Fruit fly (Drosophila melanogaster) whole organism, prepupa: ENCODE measurements around the gene CG17931.
A peak's percentile ranks its signal among the peaks of the same experiment; 100 is the strongest.

Experiments
- Blimp-1 ChIP-seq: fragments of 200-800 bp; sonication (Bioruptor generic); optimal IDR thresholded peaks from 3 replicates; lab custom pipeline; 2017; ENCODE audit warnings: missing biosample characterization, missing genetic modification characterization, mild to moderate bottlenecking, moderate library complexity, missing genetic modification reagents
- CG10631 ChIP-seq: fragments of 200-800 bp; sonication (Bioruptor generic); optimal IDR thresholded peaks from 2 replicates; lab custom pipeline; 2016; ENCODE audit warnings: missing biosample characterization, missing genetic modification characterization
- CG11762 ChIP-seq: fragments of 200-800 bp; sonication (Bioruptor generic); optimal IDR thresholded peaks from 3 replicates; lab custom pipeline; 2016; ENCODE audit warnings: missing biosample characterization, missing genetic modification characterization; ENCODE audit not compliant: insufficient read depth
- CG1621 ChIP-seq: fragments of 200-800 bp; sonication (Bioruptor generic); optimal IDR thresholded peaks from 3 replicates; lab custom pipeline; 2018; ENCODE audit warnings: missing biosample characterization, mild to moderate bottlenecking, missing genetic modification characterization
- CG3032 ChIP-seq: fragments of 200-800 bp; optimal IDR thresholded peaks from 2 replicates; lab custom pipeline; 2019; ENCODE audit warnings: missing biosample characterization, mild to moderate bottlenecking, missing genetic modification characterization, moderate library complexity
- CG31627 ChIP-seq: fragments of 200-800 bp; sonication (Bioruptor generic); optimal IDR thresholded peaks from 3 replicates; lab custom pipeline; 2016; ENCODE audit warnings: missing biosample characterization, missing genetic modification characterization
- CG32006 ChIP-seq: fragments of 200-800 bp; sonication (Bioruptor generic); optimal IDR thresholded peaks from 3 replicates; lab custom pipeline; 2017; ENCODE audit warnings: missing biosample characterization, mild to moderate bottlenecking, missing genetic modification characterization
- CG34406 ChIP-seq: fragments of 200-800 bp; sonication (Bioruptor generic); optimal IDR thresholded peaks from 3 replicates; lab custom pipeline; 2016; ENCODE audit warnings: missing biosample characterization, missing genetic modification characterization
- CG6163 ChIP-seq: fragments of 200-800 bp; sonication (Bioruptor generic); IDR thresholded peaks from 3 replicates; pipeline ENCODE4 v1.3.6; 2022; ENCODE audit warnings: missing biosample characterization, missing genetic modification characterization
- CG6276 ChIP-seq: fragments of 200-800 bp; sonication (Bioruptor generic); optimal IDR thresholded peaks from 2 replicates; lab custom pipeline; 2017; ENCODE audit warnings: missing biosample characterization, mild to moderate bottlenecking, missing genetic modification characterization
- CG6792 ChIP-seq: fragments of 200-800 bp; sonication (Bioruptor generic); optimal IDR thresholded peaks from 3 replicates; lab custom pipeline; 2016; ENCODE audit warnings: missing biosample characterization, missing genetic modification characterization
- CG6808 ChIP-seq: fragments of 200-800 bp; sonication (Bioruptor generic); optimal IDR thresholded peaks from 3 replicates; lab custom pipeline; 2017; ENCODE audit warnings: missing biosample characterization, missing genetic modification characterization, mild to moderate bottlenecking, moderate library complexity, missing genetic modification reagents
- CG6854 ChIP-seq: fragments of 200-800 bp; sonication (Bioruptor generic); optimal IDR thresholded peaks from 2 replicates; lab custom pipeline; 2017; ENCODE audit warnings: missing biosample characterization, mild to moderate bottlenecking, missing genetic modification characterization
- CG8119 ChIP-seq: fragments of 200-800 bp; sonication (Bioruptor generic); IDR thresholded peaks from 3 replicates; pipeline ENCODE4 v1.3.6; 2022; ENCODE audit warnings: missing biosample characterization, missing genetic modification characterization
- CG8319 ChIP-seq: fragments of 200-800 bp; sonication (Bioruptor generic); optimal IDR thresholded peaks from 3 replicates; lab custom pipeline; 2016; ENCODE audit warnings: missing biosample characterization, missing genetic modification characterization
- CG8632 ChIP-seq: fragments of 200-800 bp; sonication (Bioruptor generic); optimal IDR thresholded peaks from 3 replicates; lab custom pipeline; 2016; ENCODE audit warnings: missing biosample characterization, missing genetic modification characterization
- Eip75B ChIP-seq: fragments of 200-800 bp; sonication (Bioruptor generic); optimal IDR thresholded peaks from 3 replicates; lab custom pipeline; 2016; ENCODE audit warnings: missing biosample characterization, missing genetic modification characterization
- Eip78C ChIP-seq: fragments of 200-800 bp; sonication (Bioruptor generic); peaks from one replicate; lab custom pipeline; 2016; ENCODE audit warnings: missing biosample characterization, missing genetic modification characterization
- Ets21C ChIP-seq: fragments of 200-800 bp; sonication (Bioruptor generic); optimal IDR thresholded peaks from 3 replicates; lab custom pipeline; 2016; ENCODE audit warnings: missing biosample characterization, missing genetic modification characterization
- Gug ChIP-seq: fragments of 200-800 bp; sonication (Bioruptor generic); IDR thresholded peaks from 2 replicates; pipeline ENCODE4 v1.3.6; 2022; ENCODE audit warnings: missing biosample characterization, missing genetic modification characterization
- Hr38 ChIP-seq: sonication (Bioruptor generic); optimal IDR thresholded peaks from 2 replicates; lab custom pipeline; 2016; ENCODE audit warnings: missing biosample characterization, missing genetic modification characterization
- Hr4 ChIP-seq: fragments of 200-800 bp; sonication (Bioruptor generic); optimal IDR thresholded peaks from 3 replicates; lab custom pipeline; 2016; ENCODE audit warnings: missing biosample characterization, missing genetic modification characterization
- Lpt ChIP-seq: fragments of 200-800 bp; sonication (Bioruptor generic); optimal IDR thresholded peaks from 3 replicates; lab custom pipeline; 2016; ENCODE audit warnings: missing biosample characterization, missing genetic modification characterization
- Met ChIP-seq: fragments of 200-800 bp; sonication (Bioruptor generic); optimal IDR thresholded peaks from 3 replicates; lab custom pipeline; 2016; ENCODE audit warnings: missing biosample characterization, missing genetic modification characterization
- OdsH ChIP-seq: fragments of 200-800 bp; sonication (Bioruptor generic); optimal IDR thresholded peaks from 3 replicates; lab custom pipeline; 2016; ENCODE audit warnings: missing biosample characterization, missing genetic modification characterization
- Sox15 ChIP-seq: fragments of 200-800 bp; sonication (Bioruptor generic); optimal IDR thresholded peaks from 3 replicates; lab custom pipeline; 2016; ENCODE audit warnings: missing biosample characterization, missing genetic modification characterization
- achi ChIP-seq: fragments of 200-800 bp; sonication (Bioruptor generic); optimal IDR thresholded peaks from 3 replicates; lab custom pipeline; 2016; ENCODE audit warnings: missing biosample characterization, missing genetic modification characterization
- acj6 ChIP-seq: fragments of 200-800 bp; sonication (Bioruptor generic); optimal IDR thresholded peaks from 3 replicates; lab custom pipeline; 2016; ENCODE audit warnings: missing biosample characterization, missing genetic modification characterization
- cyc ChIP-seq: fragments of 200-800 bp; sonication (Bioruptor generic); optimal IDR thresholded peaks from 3 replicates; lab custom pipeline; 2016; ENCODE audit warnings: missing biosample characterization, missing genetic modification characterization
- dac ChIP-seq: fragments of 200-800 bp; sonication (Bioruptor generic); optimal IDR thresholded peaks from 2 replicates; lab custom pipeline; 2017; ENCODE audit warnings: missing biosample characterization, mild to moderate bottlenecking, missing genetic modification characterization
- dsx ChIP-seq: fragments of 200-800 bp; optimal IDR thresholded peaks from 3 replicates; lab custom pipeline; 2019; ENCODE audit warnings: missing biosample characterization, mild to moderate bottlenecking, missing genetic modification characterization, moderate library complexity; ENCODE audit not compliant: poor library complexity, severe bottlenecking
- eg ChIP-seq: fragments of 200-800 bp; sonication (Bioruptor generic); IDR thresholded peaks from 3 replicates; pipeline ENCODE4 v1.3.6; 2022; ENCODE audit warnings: missing biosample characterization, missing genetic modification characterization
- fd59A ChIP-seq: fragments of 200-800 bp; sonication (Bioruptor generic); optimal IDR thresholded peaks from 2 replicates; lab custom pipeline; 2017; ENCODE audit warnings: missing biosample characterization, mild to moderate bottlenecking, missing genetic modification characterization, missing genetic modification reagents
- fd85E ChIP-seq: fragments of 200-800 bp; sonication (Bioruptor generic); optimal IDR thresholded peaks from 3 replicates; lab custom pipeline; 2016; ENCODE audit warnings: missing biosample characterization, missing genetic modification characterization
- fkh ChIP-seq: fragments of 200-800 bp; sonication (Bioruptor generic); optimal IDR thresholded peaks from 3 replicates; lab custom pipeline; 2017; ENCODE audit warnings: missing biosample characterization, mild to moderate bottlenecking, missing genetic modification characterization, moderate library complexity
- lz ChIP-seq: fragments of 200-800 bp; sonication (Bioruptor generic); optimal IDR thresholded peaks from 3 replicates; lab custom pipeline; 2016; ENCODE audit warnings: missing biosample characterization, missing genetic modification characterization
- net ChIP-seq: fragments of 200-800 bp; sonication (Bioruptor generic); optimal IDR thresholded peaks from 3 replicates; lab custom pipeline; 2016; ENCODE audit warnings: missing biosample characterization, missing genetic modification characterization
- salr ChIP-seq, 2 experiments: fragments of 200-800 bp; sonication (Bioruptor generic); optimal IDR thresholded peaks; 3 replicates each; lab custom pipeline; 2016 to 2018; ENCODE audit warnings: missing biosample characterization in 2 of 2, missing genetic modification characterization in 2 of 2, mild to moderate bottlenecking in 1 of 2
- svp ChIP-seq: fragments of 200-800 bp; sonication (Bioruptor generic); peaks from one replicate; lab custom pipeline; 2016; ENCODE audit warnings: missing biosample characterization, missing genetic modification characterization
- topi ChIP-seq: fragments of 200-800 bp; sonication (Bioruptor generic); optimal IDR thresholded peaks from 3 replicates; lab custom pipeline; 2016; ENCODE audit warnings: missing biosample characterization, missing genetic modification characterization
- vri ChIP-seq: fragments of 200-800 bp; sonication (Bioruptor generic); optimal IDR thresholded peaks from 3 replicates; lab custom pipeline; 2016; ENCODE audit warnings: missing biosample characterization, mild to moderate bottlenecking, missing genetic modification characterization

CG17931 gene

DNA sequence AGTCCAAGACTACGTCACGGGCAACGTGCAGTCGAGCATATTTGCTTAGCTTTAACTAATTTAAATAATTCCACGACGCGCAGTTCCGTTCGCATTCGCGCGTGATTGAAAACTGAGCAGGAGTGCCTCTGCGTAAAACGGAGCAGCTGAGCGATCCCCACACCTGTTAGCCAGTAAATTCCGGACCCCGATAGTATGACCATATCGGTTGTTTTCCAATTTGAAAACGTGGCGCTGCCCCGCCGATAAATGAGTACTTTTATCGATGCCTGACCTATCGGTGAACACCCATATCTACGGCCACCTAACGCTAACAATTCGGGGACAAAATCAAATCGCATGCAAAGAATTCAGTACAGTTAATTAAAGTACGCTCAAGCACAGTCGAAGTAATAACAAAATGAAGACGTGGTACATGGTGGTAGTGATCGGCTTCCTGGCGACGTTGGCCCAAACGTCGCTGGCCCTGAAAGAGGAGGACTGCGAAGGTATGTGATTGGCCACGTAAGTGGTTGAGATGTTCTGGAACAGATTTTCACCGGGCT lies 10.1 kb downstream of the CG17931 start, which contains the start of the genes CG14879 and Manf:
CG14879 (minus strand) TSS at position 116 of the 545 bp plus-strand sequence.
Manf (plus strand) TSS at position 294 of the 545 bp plus-strand sequence.
- TF ChIP-seq CG6163 (GFP tag; lab: Robert Waterston, UW) (no peak), vri (GFP tag; lab: Kevin White, UChicago) (no peak), Eip78C (GFP tag; lab: Kevin White, UChicago) (peak; percentile 28), CG6808 (GFP tag; lab: Kevin White, UChicago) (no peak), Lpt (GFP tag; lab: Kevin White, UChicago) (no peak), lz (GFP tag; lab: Kevin White, UChicago) (no peak), topi (GFP tag; lab: Kevin White, UChicago) (peak; percentile 2), CG11762 (GFP tag; lab: Kevin White, UChicago) (no peak), eg (GFP tag; lab: Robert Waterston, UW) (no peak), CG6276 (no peak), acj6 (GFP tag; lab: Kevin White, UChicago) (no peak), Sox15 (GFP tag; lab: Kevin White, UChicago) (no peak), Blimp-1 (GFP tag; lab: Kevin White, UChicago) (no peak), CG1621 (tag; lab: Kevin White, UChicago) (peak; percentile 97), CG10631 (GFP tag; lab: Kevin White, UChicago) (no peak), Hr4 (GFP tag; lab: Kevin White, UChicago) (no peak), CG34406 (GFP tag; lab: Kevin White, UChicago) (no peak), CG6854 (GFP tag; lab: Kevin White, UChicago) (no peak), OdsH (GFP tag; lab: Kevin White, UChicago) (no peak), achi (GFP tag; lab: Kevin White, UChicago) (no peak), fkh (GFP tag; lab: Kevin White, UChicago) (peak; percentile 63), salr (GFP tag; optimal IDR thresholded peaks at IDR 0.05; lab: Kevin White, UChicago) (no peak), CG3032 (tag; lab: Kevin White, UChicago) (no peak), Ets21C (GFP tag; lab: Kevin White, UChicago) (no peak)

DNA sequence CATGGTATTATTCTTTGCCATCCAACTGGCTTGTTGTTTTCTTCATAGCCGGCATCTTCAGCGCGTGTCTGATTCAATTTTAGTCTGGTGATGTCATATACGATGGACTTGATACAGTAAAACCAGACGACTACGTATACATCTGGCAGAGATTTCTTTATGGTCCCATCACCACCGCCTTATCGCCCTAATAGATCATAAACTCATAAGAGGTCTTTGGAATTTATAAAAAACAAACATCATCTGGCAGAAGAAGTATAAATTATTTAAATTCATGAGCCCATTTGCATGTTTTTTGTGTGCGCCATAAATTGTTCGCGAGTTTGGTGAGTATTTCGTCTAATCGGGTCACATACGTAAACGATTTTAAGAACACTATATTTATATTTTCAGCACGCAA lies 11.0 kb downstream of the CG17931 start:
- no peak for TF ChIP-seq Met (GFP tag; lab: Kevin White, UChicago)
- TF ChIP-seq Eip75B (GFP tag; lab: Kevin White, UChicago) = no peak
- TF ChIP-seq net = no peak
- no peak for TF ChIP-seq eg (GFP tag; lab: Robert Waterston, UW)
- TF ChIP-seq acj6 (GFP tag; lab: Kevin White, UChicago) = no peak

DNA sequence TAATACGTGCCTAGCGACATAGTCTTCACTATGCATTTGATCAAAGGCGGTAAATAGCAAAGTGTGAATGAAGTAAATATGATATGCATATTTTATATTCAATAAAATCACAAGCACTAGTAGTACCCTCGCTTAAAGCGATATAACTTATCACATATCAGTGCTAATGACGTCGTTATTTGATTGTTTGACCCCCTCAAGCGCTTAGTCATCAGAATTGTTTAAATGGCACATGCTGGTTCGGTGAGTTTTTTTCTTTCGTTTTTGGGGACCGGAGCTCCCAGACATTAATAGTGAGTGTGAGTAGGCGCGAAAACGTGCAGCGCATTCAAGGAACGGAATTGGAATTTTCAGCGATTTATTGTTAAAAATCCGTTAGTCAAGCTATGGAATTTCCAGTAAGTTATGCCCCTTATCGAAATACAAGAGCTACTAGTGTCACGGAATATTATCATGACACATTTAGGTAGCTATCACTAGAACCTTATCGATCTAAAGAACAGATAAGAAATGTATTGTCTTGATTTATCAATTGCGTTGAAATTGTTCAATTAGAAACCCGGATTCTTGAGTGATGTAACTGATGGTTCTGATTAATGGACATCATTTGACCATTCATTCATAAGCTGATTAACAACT lies 11.5 kb downstream of the CG17931 start:
- TF ChIP-seq dac (GFP tag; lab: Kevin White, UChicago) = no peak
- peak; percentile 53 for TF ChIP-seq fkh (GFP tag; lab: Kevin White, UChicago)

DNA sequence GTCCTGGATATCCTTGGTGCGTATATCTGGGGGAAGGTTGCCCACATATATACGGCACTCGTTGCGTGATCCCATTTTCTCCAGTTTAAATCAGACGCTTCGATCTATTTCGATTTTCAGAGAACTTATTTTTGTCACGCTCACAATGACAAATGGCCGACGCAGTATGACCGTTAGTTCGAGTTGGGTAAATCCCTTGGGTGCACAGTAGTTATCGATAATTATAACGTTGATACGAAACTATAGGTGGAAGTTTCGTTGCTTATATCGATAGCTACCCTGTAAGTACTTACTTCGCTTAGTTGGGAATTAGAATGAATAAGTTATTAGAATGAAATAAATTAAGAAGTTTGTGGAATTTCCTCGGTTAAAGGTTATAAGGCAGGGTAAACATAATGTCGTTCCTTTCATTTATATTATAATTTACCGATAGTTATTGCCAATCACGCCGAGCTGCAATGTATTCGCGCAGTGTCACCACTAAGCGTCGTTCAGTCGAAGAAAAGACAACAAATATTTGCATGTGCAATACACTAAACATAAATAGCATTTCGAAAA lies 17.4 kb downstream of the CG17931 start, which contains the start of the genes SF2 and pad:
SF2 (minus strand) TSS at position 172 of the 558 bp plus-strand sequence.
pad (plus strand) TSS at position 502 of the 558 bp plus-strand sequence.
- TF ChIP-seq lz (GFP tag; lab: Kevin White, UChicago) = peak; percentile 86
- TF ChIP-seq Eip75B (GFP tag; lab: Kevin White, UChicago) = peak; percentile 82
- TF ChIP-seq CG34406 (GFP tag; lab: Kevin White, UChicago) = peak; percentile 60
- TF ChIP-seq CG6808 (GFP tag; lab: Kevin White, UChicago) = peak; percentile 70
- TF ChIP-seq CG6792 (GFP tag; lab: Kevin White, UChicago) = peak; percentile 54
- TF ChIP-seq dsx (GFP tag; lab: Kevin White, UChicago) = peak; percentile 79
- TF ChIP-seq fd85E (GFP tag; lab: Kevin White, UChicago) = no peak
- TF ChIP-seq CG8632 (GFP tag; lab: Kevin White, UChicago) = peak; percentile 68
- peak; percentile 90 for TF ChIP-seq Eip78C (GFP tag; lab: Kevin White, UChicago)
- TF ChIP-seq CG32006 = no peak
- peak; percentile 48; the same call in 2 of the 3 replicates for TF ChIP-seq CG8119 (GFP tag; lab: Robert Waterston, UW)
- no peak for TF ChIP-seq svp (GFP tag; lab: Kevin White, UChicago)
- peak; percentile 78 for TF ChIP-seq OdsH (GFP tag; lab: Kevin White, UChicago)
- TF ChIP-seq cyc (GFP tag; lab: Kevin White, UChicago) = peak; percentile 78
- peak; percentile 81 for TF ChIP-seq Hr4 (GFP tag; lab: Kevin White, UChicago)
- TF ChIP-seq eg (GFP tag; lab: Robert Waterston, UW) = peak; percentile 55; the same call in 2 of the 3 replicates
- TF ChIP-seq Hr38 (GFP tag; lab: Kevin White, UChicago) = no peak
- peak; percentile 86 for TF ChIP-seq CG31627
- TF ChIP-seq Sox15 (GFP tag; lab: Kevin White, UChicago) = peak; percentile 69
- TF ChIP-seq Lpt (GFP tag; lab: Kevin White, UChicago) = peak; percentile 24
- TF ChIP-seq fd59A (GFP tag; lab: Kevin White, UChicago) = peak; percentile 14
- peak; percentile 23; the same call in 1 of the 2 replicates for TF ChIP-seq Gug (GFP tag; lab: Robert Waterston, UW)
- TF ChIP-seq dac (GFP tag; lab: Kevin White, UChicago) = no peak
- peak; percentile 82 for TF ChIP-seq CG10631 (GFP tag; lab: Kevin White, UChicago)
- TF ChIP-seq CG8319 (GFP tag; lab: Kevin White, UChicago) = peak; percentile 56
